Worm (Caenorhabditis elegans): Measurements from ENCODE around the gene K11D12.8.

Gene K11D12.8

DNA sequence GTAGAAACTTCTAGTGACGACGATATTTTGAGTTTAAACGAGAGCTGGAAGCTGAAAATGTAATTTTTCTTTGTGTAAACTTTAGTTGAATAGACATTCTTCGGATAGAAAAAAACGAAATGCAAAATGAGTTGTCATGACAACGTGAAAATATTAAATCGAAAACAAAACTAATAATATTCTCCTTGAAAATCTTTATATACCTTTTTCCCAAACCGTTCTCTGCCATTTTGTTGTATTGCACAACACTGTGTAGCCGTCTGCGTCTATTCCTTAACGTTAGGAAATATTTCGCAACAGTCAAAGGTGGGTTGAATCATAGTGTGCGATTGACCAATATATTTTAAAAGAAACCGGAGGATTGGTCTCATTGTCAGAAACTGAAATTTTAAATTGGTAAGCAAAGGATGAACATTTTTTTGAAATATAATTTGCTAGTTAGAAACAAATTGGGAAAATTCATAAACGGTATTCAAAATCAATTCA lies 40.1 kb upstream of the K11D12.8 start, which contains the start of gene Y58A7A.3:
TSS of gene Y58A7A.3 (minus strand) at position 51 of the 486 bp plus-strand sequence.
- no peak for TF ChIP-seq hlh-1 (tag; optimal IDR thresholded peaks at IDR 0.05)
- peak; percentile 1 for TF ChIP-seq zip-8 (tag; optimal IDR thresholded peaks at IDR 0.05)
- no peak for TF ChIP-seq ceh-83 (GFP tag; optimal IDR thresholded peaks at IDR 0.05)
- no peak for TF ChIP-seq bed-3 (GFP tag; optimal IDR thresholded peaks at IDR 0.05)
- no peak for TF ChIP-seq ham-2 (GFP tag; optimal IDR thresholded peaks at IDR 0.05)
- peak; percentile 86 for TF ChIP-seq elt-3 (tag; optimal IDR thresholded peaks at IDR 0.05)

DNA sequence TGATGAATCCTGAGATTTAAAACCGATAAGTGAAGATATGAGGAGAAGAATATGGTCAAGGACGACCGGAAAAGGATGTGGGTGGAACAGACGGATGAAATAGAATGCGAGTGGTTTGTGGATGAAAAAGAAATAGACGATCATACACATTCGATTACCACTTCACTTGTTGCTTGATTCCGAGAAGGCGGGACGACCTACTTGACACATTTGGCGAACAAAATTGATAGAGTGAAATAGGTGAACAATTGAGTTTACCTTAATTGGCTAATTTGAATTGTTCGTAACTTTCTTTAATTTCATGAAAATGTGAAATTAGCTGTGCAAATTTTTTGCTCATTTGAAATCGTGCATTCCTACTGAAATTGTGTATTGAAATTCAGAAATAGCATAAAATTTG lies 31.3 kb upstream of the K11D12.8 start, which contains the start of gene Y58A7A.2:
TSS of gene Y58A7A.2 (minus strand) at position 101 of the 400 bp plus-strand sequence.
- TF ChIP-seq lin-13 (tag; optimal IDR thresholded peaks at IDR 0.05) (no peak), lin-32 (GFP tag; optimal IDR thresholded peaks at IDR 0.05) (no peak), lsy-2 (tag; optimal IDR thresholded peaks at IDR 0.05) (no peak), ceh-43 (GFP tag; optimal IDR thresholded peaks at IDR 0.05) (no peak), hlh-1 (tag; optimal IDR thresholded peaks at IDR 0.05) (no peak), elt-3 (tag; optimal IDR thresholded peaks at IDR 0.05) (no peak), unc-120 (tag; optimal IDR thresholded peaks at IDR 0.05; ENCODE audit: poor library complexity, severe bottlenecking) (no peak), flh-1 (GFP tag; optimal IDR thresholded peaks at IDR 0.05) (no peak), elt-1 (tag; optimal IDR thresholded peaks at IDR 0.05; ENCODE audit: borderline replicate concordance, insufficient read depth) (no peak), tbx-8 (GFP tag; optimal IDR thresholded peaks at IDR 0.05) (no peak), mls-2 (tag; optimal IDR thresholded peaks at IDR 0.05) (no peak), sptf-1 (tag; optimal IDR thresholded peaks at IDR 0.05) (no peak), bed-3 (GFP tag; optimal IDR thresholded peaks at IDR 0.05) (no peak), ham-2 (GFP tag; optimal IDR thresholded peaks at IDR 0.05) (no peak), sem-2 (GFP tag; optimal IDR thresholded peaks at IDR 0.05) (no peak), snpc-4 (tag; optimal IDR thresholded peaks at IDR 0.05) (no peak), ztf-11 (tag; optimal IDR thresholded peaks at IDR 0.05) (no peak), drap-1 (GFP tag; optimal IDR thresholded peaks at IDR 0.05) (no peak), unc-62 (GFP tag; optimal IDR thresholded peaks at IDR 0.05) (no peak), cnd-1 (tag; optimal IDR thresholded peaks at IDR 0.05) (no peak)

DNA sequence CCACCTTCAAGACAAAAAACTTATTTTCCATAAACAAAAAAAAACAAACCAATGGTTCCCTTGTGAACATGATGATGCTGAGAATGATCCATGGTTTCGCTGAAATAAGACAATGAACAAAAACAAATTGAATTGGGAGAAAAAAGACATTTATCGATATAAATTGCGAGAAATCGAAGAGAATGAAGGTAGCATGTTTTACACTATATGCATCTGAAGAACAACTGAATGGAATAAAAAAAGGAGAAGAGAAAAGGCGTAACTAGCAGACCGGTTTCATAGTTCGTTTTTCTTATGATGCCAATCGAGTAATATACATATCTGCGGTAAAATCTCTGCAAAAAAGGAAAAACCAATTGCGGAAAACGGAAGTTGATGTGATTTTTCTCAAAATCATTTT lies 28.6 kb upstream of the K11D12.8 start, which contains the start of gene Y58A7A.1:
TSS of gene Y58A7A.1 (minus strand) at position 101 of the 400 bp plus-strand sequence.
- no peak for TF ChIP-seq ztf-11 (tag; optimal IDR thresholded peaks at IDR 0.05)
- no peak for TF ChIP-seq unc-120 (tag; optimal IDR thresholded peaks at IDR 0.05; ENCODE audit: poor library complexity, severe bottlenecking)
- no peak for TF ChIP-seq unc-39 (tag; optimal IDR thresholded peaks at IDR 0.05)
- no peak for TF ChIP-seq cnd-1 (tag; optimal IDR thresholded peaks at IDR 0.05)
- TF ChIP-seq hlh-1 (tag; optimal IDR thresholded peaks at IDR 0.05) = no peak
- TF ChIP-seq mls-2 (tag; optimal IDR thresholded peaks at IDR 0.05) = no peak
- no peak for TF ChIP-seq sem-2 (GFP tag; optimal IDR thresholded peaks at IDR 0.05)
- no peak for TF ChIP-seq ceh-43 (GFP tag; optimal IDR thresholded peaks at IDR 0.05)
- TF ChIP-seq nhr-2 (tag; optimal IDR thresholded peaks at IDR 0.05) = no peak
- no peak for TF ChIP-seq nhr-12 (tag; optimal IDR thresholded peaks at IDR 0.05)
- TF ChIP-seq lin-32 (GFP tag; optimal IDR thresholded peaks at IDR 0.05) = no peak
- TF ChIP-seq ceh-39 (tag; optimal IDR thresholded peaks at IDR 0.05) = no peak
- no peak for TF ChIP-seq elt-1 (tag; optimal IDR thresholded peaks at IDR 0.05; ENCODE audit: borderline replicate concordance, insufficient read depth)
- no peak for TF ChIP-seq ceh-83 (GFP tag; optimal IDR thresholded peaks at IDR 0.05)
- TF ChIP-seq nhr-76 (tag; optimal IDR thresholded peaks at IDR 0.05) = no peak
- TF ChIP-seq lin-13 (tag; optimal IDR thresholded peaks at IDR 0.05) = no peak

DNA sequence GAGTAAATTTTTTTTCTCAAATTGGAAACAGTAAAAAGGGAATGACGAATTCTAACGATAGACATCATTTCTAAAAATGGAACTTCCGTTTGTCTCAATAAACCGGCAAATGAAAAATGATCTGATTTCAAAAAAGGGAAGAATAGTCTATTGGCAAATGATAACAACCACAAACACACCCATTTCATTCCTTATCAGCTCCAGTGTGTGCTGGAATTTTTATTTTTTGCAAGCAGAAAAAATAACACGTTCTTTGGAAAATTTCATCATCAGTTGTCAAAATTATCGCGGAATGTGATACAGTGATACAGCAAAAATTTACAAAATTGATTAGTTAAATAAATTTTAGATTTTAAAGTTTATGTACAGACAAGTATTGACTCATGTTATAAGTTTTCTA lies 26.6 kb upstream of the K11D12.8 start:
- TF ChIP-seq pha-4 (tag; optimal IDR thresholded peaks at IDR 0.05) (no peak), blmp-1 (tag; optimal IDR thresholded peaks at IDR 0.05) (no peak), lsy-2 (tag; optimal IDR thresholded peaks at IDR 0.05) (no peak), ceh-43 (GFP tag; optimal IDR thresholded peaks at IDR 0.05) (no peak), ztf-11 (tag; optimal IDR thresholded peaks at IDR 0.05) (no peak), mep-1 (tag; optimal IDR thresholded peaks at IDR 0.05) (no peak), sem-2 (GFP tag; optimal IDR thresholded peaks at IDR 0.05) (no peak), drap-1 (GFP tag; optimal IDR thresholded peaks at IDR 0.05) (no peak)

DNA sequence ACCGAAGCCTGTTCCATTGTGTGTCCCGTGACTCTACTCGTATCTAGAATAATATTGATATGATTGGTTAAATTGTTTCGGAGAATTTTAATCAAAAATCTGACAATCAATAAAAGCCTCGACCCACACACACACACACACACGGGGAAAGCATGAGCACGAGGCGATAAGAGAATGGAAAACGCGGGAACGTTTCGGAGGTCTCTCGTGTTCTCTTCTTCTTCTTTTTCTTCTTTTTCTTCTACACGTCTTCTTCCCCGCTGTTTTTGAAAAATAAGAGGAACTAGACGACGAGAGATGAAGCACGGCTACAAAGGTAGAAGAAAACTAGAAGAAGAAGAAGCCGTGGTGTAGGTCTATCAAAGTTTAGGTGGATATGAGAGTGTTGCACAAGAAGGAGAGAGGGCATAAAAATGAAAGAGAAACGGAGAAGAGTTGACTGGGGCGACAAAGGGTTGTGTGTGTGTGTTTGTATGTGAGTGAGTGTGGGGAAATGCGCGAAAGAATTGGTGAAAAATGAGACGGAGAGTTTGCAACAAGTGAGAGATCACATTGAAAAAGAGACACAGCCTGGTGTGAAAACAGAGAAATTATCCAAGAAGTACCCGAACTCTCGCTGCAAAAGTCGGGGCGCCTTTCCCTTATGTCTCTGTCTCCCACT lies 24.1 kb upstream of the K11D12.8 start, which contains the start of gene mlk-1:
TSS of gene mlk-1 (minus strand) at position 51 of the 661 bp plus-strand sequence.
- no peak for TF ChIP-seq mab-5 (tag; optimal IDR thresholded peaks at IDR 0.05)
- TF ChIP-seq pha-4 (tag; optimal IDR thresholded peaks at IDR 0.05) = no peak
- TF ChIP-seq mep-1 (tag; optimal IDR thresholded peaks at IDR 0.05) = peak; percentile 28
- no peak for TF ChIP-seq sptf-1 (tag; optimal IDR thresholded peaks at IDR 0.05)
- TF ChIP-seq unc-120 (tag; optimal IDR thresholded peaks at IDR 0.05; ENCODE audit: poor library complexity, severe bottlenecking) = peak; percentile 48
- no peak for TF ChIP-seq ztf-11 (tag; optimal IDR thresholded peaks at IDR 0.05)
- TF ChIP-seq lin-32 (GFP tag; optimal IDR thresholded peaks at IDR 0.05) = no peak
- TF ChIP-seq ces-1 (GFP tag; optimal IDR thresholded peaks at IDR 0.05) = peak; percentile 17
- peak; percentile 36 for TF ChIP-seq nhr-237 (tag; optimal IDR thresholded peaks at IDR 0.05)
- no peak for TF ChIP-seq flh-1 (GFP tag; optimal IDR thresholded peaks at IDR 0.05)
- TF ChIP-seq elt-1 (tag; optimal IDR thresholded peaks at IDR 0.05; ENCODE audit: borderline replicate concordance, insufficient read depth) = no peak
- no peak for TF ChIP-seq elt-3 (tag; optimal IDR thresholded peaks at IDR 0.05)
- peak; percentile 66 for TF ChIP-seq ham-2 (GFP tag; optimal IDR thresholded peaks at IDR 0.05)
- TF ChIP-seq mls-2 (tag; optimal IDR thresholded peaks at IDR 0.05) = peak; percentile 41
